Worm (Caenorhabditis elegans) whole organism, L1 larva: ENCODE measurements around the gene ZK218.4.

Source experiments
- C04F5.9 ChIP-seq: sonication (generic microtip); optimal IDR thresholded peaks from 2 replicates; lab custom pipeline; 2016; ENCODE audit warnings: missing genetic modification characterization, missing compliant biosample characterization
- C16A3.4 ChIP-seq: fragments of 150-350 bp; optimal IDR thresholded peaks from 2 replicates; lab custom pipeline; 2014; ENCODE audit warnings: missing biosample characterization, missing genetic modification characterization
- aha-1 ChIP-seq: fragments of 150-350 bp; optimal IDR thresholded peaks from 2 replicates; lab custom pipeline; 2014; ENCODE audit warnings: missing biosample characterization, missing genetic modification characterization
- aly-2 ChIP-seq: fragments of 150-350 bp; optimal IDR thresholded peaks from 2 replicates; lab custom pipeline; 2014; ENCODE audit warnings: missing biosample characterization, missing genetic modification characterization
- ama-1 ChIP-seq: fragments of 150-350 bp; optimal IDR thresholded peaks from 2 replicates; lab custom pipeline; 2014
- ceh-8 ChIP-seq: fragments of 200-800 bp; sonication (Bioruptor generic); optimal IDR thresholded peaks from 2 replicates; lab custom pipeline; 2018; ENCODE audit warnings: mild to moderate bottlenecking, missing genetic modification characterization, moderate library complexity, missing compliant biosample characterization
- ces-1 ChIP-seq: fragments of 150-350 bp; optimal IDR thresholded peaks from 2 replicates; lab custom pipeline; 2014; ENCODE audit warnings: missing biosample characterization, missing genetic modification reagents, missing genetic modification characterization
- efl-1 ChIP-seq, 4 experiments: fragments of 150-350 bp; optimal IDR thresholded peaks in 3 of 4; peaks in 1 of 4; 1 replicate in 1 of 4; 2 replicates in 3 of 4; lab custom pipeline; 2014; ENCODE audit warnings: missing biosample characterization in 2 of 4, missing genetic modification characterization in 2 of 4, missing genetic modification reagents in 2 of 4
- efl-3 ChIP-seq: fragments of 200-800 bp; sonication (Bioruptor generic); optimal IDR thresholded peaks from 2 replicates; lab custom pipeline; 2018; ENCODE audit warnings: mild to moderate bottlenecking, missing genetic modification characterization, missing compliant biosample characterization
- elt-2 ChIP-seq: sonication (generic microtip); optimal IDR thresholded peaks from 2 replicates; lab custom pipeline; 2016; ENCODE audit warnings: missing genetic modification characterization, mild to moderate bottlenecking, inconsistent platforms, missing compliant biosample characterization, missing genetic modification reagents
- elt-3 ChIP-seq, 6 experiments: fragments of 150-350 bp in 1 of 6; sonication (generic microtip); optimal IDR thresholded peaks; 2 replicates each; lab custom pipeline; 2017 to 2018; ENCODE audit warnings: missing biosample characterization in 6 of 6, missing genetic modification characterization in 6 of 6, inconsistent platforms in 1 of 6
- ets-5 ChIP-seq: fragments of 200-800 bp; sonication (Bioruptor generic); IDR thresholded peaks from 2 replicates; pipeline ENCODE4 v1.3.6; 2022; ENCODE audit warnings: missing genetic modification characterization, missing compliant biosample characterization
- fkh-10 ChIP-seq: sonication (generic microtip); optimal IDR thresholded peaks from 2 replicates; lab custom pipeline; 2017; ENCODE audit warnings: missing biosample characterization, missing genetic modification reagents, missing genetic modification characterization
- fkh-8 ChIP-seq: sonication (generic microtip); optimal IDR thresholded peaks from 2 replicates; lab custom pipeline; 2016; ENCODE audit warnings: mild to moderate bottlenecking, missing genetic modification characterization, missing compliant biosample characterization
- fos-1 ChIP-seq: fragments of 150-350 bp; optimal IDR thresholded peaks from 2 replicates; lab custom pipeline; 2014; ENCODE audit warnings: missing biosample characterization, missing genetic modification characterization
- grh-1 ChIP-seq: fragments of 200-800 bp; sonication (Bioruptor generic); IDR thresholded peaks from 2 replicates; pipeline ENCODE4 v1.3.6; 2022; ENCODE audit warnings: missing genetic modification reagents, missing genetic modification characterization, missing compliant biosample characterization
- hlh-4 ChIP-seq: sonication (generic microtip); optimal IDR thresholded peaks from 2 replicates; lab custom pipeline; 2016; ENCODE audit warnings: mild to moderate bottlenecking, missing genetic modification characterization, missing compliant biosample characterization
- isw-1 ChIP-seq: fragments of 200-800 bp; sonication (Bioruptor generic); IDR thresholded peaks from 2 replicates; pipeline ENCODE4 v1.3.6; 2022; ENCODE audit warnings: missing genetic modification characterization, missing compliant biosample characterization
- lin-13 ChIP-seq: fragments of 150-350 bp; optimal IDR thresholded peaks from 2 replicates; lab custom pipeline; 2014; ENCODE audit warnings: missing biosample characterization, missing genetic modification reagents, missing genetic modification characterization
- lin-14 ChIP-seq: fragments of 200-800 bp; sonication (Bioruptor generic); optimal IDR thresholded peaks from 2 replicates; lab custom pipeline; 2018; ENCODE audit warnings: mild to moderate bottlenecking, missing genetic modification characterization, moderate library complexity, missing compliant biosample characterization
- lin-35 ChIP-seq, 2 experiments: fragments of 150-350 bp; optimal IDR thresholded peaks; 2 replicates each; lab custom pipeline; 2014; ENCODE audit warnings: missing biosample characterization in 2 of 2, missing genetic modification characterization in 2 of 2, missing genetic modification reagents in 2 of 2
- lin-39 ChIP-seq: fragments of 150-350 bp; optimal IDR thresholded peaks from 2 replicates; lab custom pipeline; 2014; ENCODE audit warnings: missing biosample characterization, missing genetic modification reagents, missing genetic modification characterization
- lir-3 ChIP-seq: sonication (generic microtip); optimal IDR thresholded peaks from 2 replicates; lab custom pipeline; 2016; ENCODE audit warnings: mild to moderate bottlenecking, missing genetic modification characterization, moderate library complexity, missing compliant biosample characterization; ENCODE audit not compliant: poor library complexity
- lsy-2 ChIP-seq, 2 experiments: fragments of 150-350 bp; optimal IDR thresholded peaks; 2 replicates each; lab custom pipeline; 2014; ENCODE audit warnings: missing biosample characterization in 2 of 2, missing genetic modification characterization in 2 of 2
- mep-1 ChIP-seq: fragments of 150-350 bp; optimal IDR thresholded peaks from 2 replicates; lab custom pipeline; 2014; ENCODE audit warnings: missing biosample characterization, missing genetic modification characterization
- nhr-20 ChIP-seq: sonication (generic microtip); optimal IDR thresholded peaks from 2 replicates; lab custom pipeline; 2016; ENCODE audit warnings: mild to moderate bottlenecking, missing genetic modification characterization, missing compliant biosample characterization
- nhr-237 ChIP-seq: fragments of 150-350 bp; optimal IDR thresholded peaks from 2 replicates; lab custom pipeline; 2014; ENCODE audit warnings: missing biosample characterization, missing genetic modification characterization
- nhr-47 ChIP-seq: sonication (generic microtip); optimal IDR thresholded peaks from 2 replicates; lab custom pipeline; 2016; ENCODE audit warnings: mild to moderate bottlenecking, missing genetic modification characterization, moderate library complexity, missing compliant biosample characterization
- nhr-71 ChIP-seq: sonication (generic microtip); optimal IDR thresholded peaks from 2 replicates; lab custom pipeline; 2016; ENCODE audit warnings: mild to moderate bottlenecking, missing genetic modification characterization, moderate library complexity, missing compliant biosample characterization
- nhr-76 ChIP-seq: sonication (generic microtip); optimal IDR thresholded peaks from 2 replicates; lab custom pipeline; 2017; ENCODE audit warnings: missing biosample characterization, missing genetic modification characterization
- nhr-77 ChIP-seq: fragments of 150-350 bp; optimal IDR thresholded peaks from 2 replicates; lab custom pipeline; 2014; ENCODE audit warnings: missing biosample characterization, missing genetic modification characterization
- nhr-85 ChIP-seq: sonication (generic microtip); peaks from one replicate; lab custom pipeline; 2016; ENCODE audit warnings: missing genetic modification characterization, inconsistent platforms, missing compliant biosample characterization
- nhr-90 ChIP-seq: sonication (generic microtip); optimal IDR thresholded peaks from 2 replicates; lab custom pipeline; 2016; ENCODE audit warnings: mild to moderate bottlenecking, missing genetic modification characterization, missing compliant biosample characterization; ENCODE audit not compliant: poor library complexity
- pax-3 ChIP-seq: fragments of 200-800 bp; sonication (Bioruptor generic); optimal IDR thresholded peaks from 2 replicates; lab custom pipeline; 2018; ENCODE audit warnings: mild to moderate bottlenecking, missing genetic modification characterization, moderate library complexity, missing compliant biosample characterization
- skn-1 ChIP-seq: fragments of 150-350 bp; optimal IDR thresholded peaks from 2 replicates; lab custom pipeline; 2014; ENCODE audit warnings: missing biosample characterization, missing genetic modification characterization
- snpc-4 ChIP-seq: fragments of 150-350 bp; optimal IDR thresholded peaks from 2 replicates; lab custom pipeline; 2014; ENCODE audit warnings: missing biosample characterization, missing genetic modification characterization
- sptf-1 ChIP-seq: fragments of 150-350 bp; optimal IDR thresholded peaks from 2 replicates; lab custom pipeline; 2014; ENCODE audit warnings: missing biosample characterization, missing genetic modification characterization
- tbx-2 ChIP-seq: sonication (generic microtip); optimal IDR thresholded peaks from 2 replicates; lab custom pipeline; 2016; ENCODE audit warnings: missing genetic modification characterization, missing compliant biosample characterization
- tlp-1 ChIP-seq: fragments of 150-350 bp; optimal IDR thresholded peaks from 2 replicates; lab custom pipeline; 2014; ENCODE audit warnings: missing biosample characterization, missing genetic modification characterization
- unc-130 ChIP-seq: fragments of 150-350 bp; optimal IDR thresholded peaks from 2 replicates; lab custom pipeline; 2017; ENCODE audit warnings: missing biosample characterization, missing genetic modification characterization, inconsistent platforms
- unc-62 ChIP-seq: fragments of 150-350 bp; optimal IDR thresholded peaks from 2 replicates; lab custom pipeline; 2014; ENCODE audit warnings: missing biosample characterization, missing genetic modification reagents, missing genetic modification characterization
- unc-86 ChIP-seq: sonication (generic microtip); optimal IDR thresholded peaks from 2 replicates; lab custom pipeline; 2016; ENCODE audit warnings: missing genetic modification characterization, missing compliant biosample characterization
- unc-98 ChIP-seq: fragments of 200-800 bp; sonication (Bioruptor generic); IDR thresholded peaks from 2 replicates; pipeline ENCODE4 v1.3.6; 2022; ENCODE audit warnings: missing genetic modification characterization, missing compliant biosample characterization
- xbp-1 ChIP-seq: sonication (generic microtip); optimal IDR thresholded peaks from 2 replicates; lab custom pipeline; 2016; ENCODE audit warnings: missing genetic modification characterization, missing compliant biosample characterization
- zag-1 ChIP-seq: fragments of 150-350 bp; optimal IDR thresholded peaks from 2 replicates; lab custom pipeline; 2014; ENCODE audit warnings: missing biosample characterization, missing genetic modification characterization
- ztf-4 ChIP-seq: fragments of 150-350 bp; optimal IDR thresholded peaks from 2 replicates; lab custom pipeline; 2014; ENCODE audit warnings: missing biosample characterization, missing genetic modification characterization

Gene ZK218.4

DNA sequence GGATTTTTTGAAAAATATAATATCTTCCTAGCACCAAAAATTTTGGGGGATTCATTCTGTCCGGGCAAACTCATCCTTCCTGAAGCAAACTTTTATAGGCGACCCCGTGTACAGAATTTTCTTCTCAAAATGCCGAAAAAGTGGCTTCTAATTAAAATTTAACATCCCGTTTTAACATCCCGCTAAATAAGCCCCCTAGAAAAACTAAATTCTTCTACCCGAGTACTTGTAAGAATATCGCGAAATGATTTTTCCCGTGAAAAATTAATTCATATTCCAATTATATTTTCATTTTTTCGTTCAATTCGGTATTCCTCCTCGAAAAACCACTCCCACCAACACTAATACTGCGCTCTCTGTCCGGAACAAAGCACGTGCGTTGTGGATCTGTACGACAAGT is 29.8 kb upstream of the ZK218.4 start, which contains the start of gene T05E12.8:
Gene T05E12.8 (plus strand): TSS at position 301 of the 400 bp plus-strand sequence.
- no peak for TF ChIP-seq efl-1 (optimal IDR thresholded peaks at IDR 0.05; lab: Kevin White, UChicago)
- peak in 1 of 2 experiments; percentile 65 for TF ChIP-seq efl-1 (GFP tag; optimal IDR thresholded peaks at IDR 0.05 in 1 of 2; lab: Kevin White, UChicago)
- no peak for TF ChIP-seq lin-35 (GFP tag; optimal IDR thresholded peaks at IDR 0.05; lab: Kevin White, UChicago)

DNA sequence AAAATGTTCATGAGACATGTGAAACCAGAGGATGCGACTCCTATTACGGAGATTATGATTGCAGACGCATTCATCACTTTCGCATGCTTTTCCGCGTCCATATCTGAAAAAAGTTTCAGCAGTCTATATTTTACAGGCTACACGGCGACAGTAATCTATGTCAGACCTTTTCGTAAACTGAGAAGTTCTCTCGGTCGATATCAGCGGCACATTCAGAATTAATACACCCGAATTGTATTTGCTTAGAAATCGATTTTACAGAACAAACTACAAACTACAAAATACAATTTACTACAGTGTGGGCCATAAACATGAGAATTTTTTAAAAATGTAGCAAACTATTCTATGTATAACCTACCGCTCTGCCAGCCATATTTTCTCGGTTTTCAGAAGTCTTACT is 27.1 kb upstream of the ZK218.4 start, which contains the start of gene srbc-14:
Gene srbc-14 (minus strand): TSS at position 101 of the 400 bp plus-strand sequence.
- TF ChIP-seq pax-3 (tag; lab: Kevin White, UChicago) (no peak), nhr-47 (no peak), unc-130 (tag; lab: Kevin White, UChicago) (no peak), isw-1 (GFP tag; lab: Robert Waterston, UW) (no peak), nhr-71 (tag; lab: Kevin White, UChicago) (no peak), fos-1 (no peak), C16A3.4 (tag; lab: Kevin White, UChicago) (no peak), ama-1 (lab: Kevin White, UChicago) (no peak), tlp-1 (tag; lab: Kevin White, UChicago) (no peak), skn-1 (tag; lab: Kevin White, UChicago) (no peak), lir-3 (no peak), lin-14 (GFP tag; lab: Kevin White, UChicago) (no peak), nhr-237 (no peak), unc-98 (GFP tag; lab: Robert Waterston, UW) (no peak), nhr-90 (no peak)

DNA sequence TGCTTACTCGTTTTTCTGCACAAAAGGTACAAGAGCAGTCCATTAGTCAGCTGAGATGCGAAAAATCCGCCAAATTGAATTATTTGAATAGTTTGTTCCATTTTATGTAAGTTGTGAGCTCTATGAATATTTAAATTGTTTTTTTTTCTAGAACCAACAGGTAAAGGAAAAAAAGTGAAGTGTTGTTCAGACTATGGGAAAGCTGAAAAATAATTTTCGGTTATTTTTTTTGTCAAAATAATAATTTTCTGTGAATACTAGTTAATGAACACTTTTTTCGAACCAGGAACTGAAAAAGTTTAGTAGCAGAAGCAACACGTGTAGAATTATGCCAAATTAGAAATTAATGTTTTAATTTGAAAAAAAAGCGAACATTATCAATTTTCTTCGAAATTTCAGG is 22.8 kb upstream of the ZK218.4 start, which contains the start of gene str-125:
Gene str-125 (minus strand): TSS at position 101 of the 400 bp plus-strand sequence.
- TF ChIP-seq elt-3 (tag; optimal IDR thresholded peaks at IDR 0.05; lab: Kevin White, UChicago) (no peak), ceh-8 (GFP tag; lab: Kevin White, UChicago) (no peak), unc-62 (GFP tag; lab: Kevin White, UChicago) (no peak), nhr-76 (no peak), tbx-2 (tag; lab: Kevin White, UChicago) (no peak), nhr-85 (no peak), unc-86 (tag; lab: Kevin White, UChicago) (no peak), efl-1 (optimal IDR thresholded peaks at IDR 0.05; lab: Kevin White, UChicago) (no peak), efl-1 (GFP tag; optimal IDR thresholded peaks at IDR 0.05 in 1 of 2; lab: Kevin White, UChicago) (no peak), C04F5.9 (no peak)

DNA sequence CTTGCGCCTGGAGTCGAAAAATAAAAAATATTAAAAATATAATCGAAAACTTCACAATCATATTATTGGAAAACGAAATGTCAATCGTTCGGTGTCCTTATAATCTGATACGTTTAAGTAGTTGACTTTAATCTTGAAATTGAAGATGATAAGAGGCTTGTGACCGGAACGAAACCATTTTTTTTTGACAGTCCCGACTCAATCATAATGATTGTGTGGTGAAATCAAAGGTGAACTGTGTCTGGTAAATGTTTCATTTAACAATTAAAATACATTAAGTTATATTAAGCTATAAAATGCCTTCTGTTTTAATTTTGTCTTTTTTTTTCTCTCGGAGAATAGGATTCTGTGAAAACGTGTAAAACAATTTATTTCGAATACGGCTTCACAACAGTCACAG is 20.8 kb upstream of the ZK218.4 start, which contains the start of gene T05E12.3:
Gene T05E12.3 (minus strand): TSS at position 101 of the 400 bp plus-strand sequence.
- TF ChIP-seq isw-1 (GFP tag; lab: Robert Waterston, UW) (no peak), nhr-20 (tag; lab: Kevin White, UChicago) (no peak), mep-1 (tag; lab: Kevin White, UChicago) (no peak), xbp-1 (tag; lab: Kevin White, UChicago) (no peak), ztf-4 (tag; lab: Kevin White, UChicago) (no peak), C16A3.4 (tag; lab: Kevin White, UChicago) (no peak), lin-14 (GFP tag; lab: Kevin White, UChicago) (no peak), grh-1 (no peak), nhr-90 (no peak), lsy-2 (tag; optimal IDR thresholded peaks at IDR 0.05; lab: Kevin White, UChicago) (no peak), zag-1 (no peak), elt-2 (tag; lab: Kevin White, UChicago) (no peak), unc-98 (GFP tag; lab: Robert Waterston, UW) (no peak), ceh-8 (GFP tag; lab: Kevin White, UChicago) (no peak), lir-3 (no peak)

DNA sequence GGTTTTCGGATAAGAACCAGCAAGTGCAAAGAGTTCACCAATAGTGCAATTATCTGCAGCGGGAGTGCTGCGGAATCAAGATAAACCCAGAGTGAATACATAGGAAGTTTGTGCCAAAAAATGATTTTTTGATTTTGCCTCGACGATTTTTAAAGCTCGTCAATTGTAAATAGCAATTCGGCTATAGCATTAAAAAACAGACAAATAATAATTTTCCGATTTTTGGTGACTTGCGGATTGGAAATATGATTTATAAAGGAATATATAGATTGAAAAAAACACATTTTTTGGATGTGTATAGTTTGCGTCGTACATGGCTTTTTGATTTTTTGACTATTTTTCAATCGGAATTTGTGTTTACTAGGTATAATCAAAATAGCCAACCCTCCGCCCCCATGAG is 18.9 kb upstream of the ZK218.4 start, which contains the start of gene srw-20:
Gene srw-20 (minus strand): TSS at position 101 of the 400 bp plus-strand sequence.
- TF ChIP-seq unc-86 (tag; lab: Kevin White, UChicago) (no peak), fkh-8 (tag; lab: Kevin White, UChicago) (no peak), sptf-1 (no peak), ces-1 (GFP tag; lab: Kevin White, UChicago) (no peak), nhr-85 (no peak), skn-1 (tag; lab: Kevin White, UChicago) (no peak), lin-13 (GFP tag; lab: Kevin White, UChicago) (no peak), nhr-77 (no peak), ets-5 (GFP tag; lab: Robert Waterston, UW) (no peak), aha-1 (no peak), unc-62 (GFP tag; lab: Kevin White, UChicago) (no peak), nhr-76 (no peak), snpc-4 (no peak), hlh-4 (tag; lab: Kevin White, UChicago) (no peak), nhr-71 (tag; lab: Kevin White, UChicago) (no peak), lin-39 (tag; lab: Kevin White, UChicago) (no peak), aly-2 (tag; lab: Kevin White, UChicago) (no peak), efl-3 (GFP tag; lab: Kevin White, UChicago) (no peak), fkh-10 (GFP tag; lab: Kevin White, UChicago) (no peak)
- TF ChIP-seq, all 84 proteins: peak for 0
